Worm (Caenorhabditis elegans) whole organism, midembryonic: Measurements from ENCODE around the gene ttr-15.

Experiments
- T22C8.4 ChIP-seq: fragments of 200-800 bp; sonication (Bioruptor generic); IDR thresholded peaks from 2 replicates; pipeline ENCODE4 v1.3.6; 2022; ENCODE audit warnings: missing genetic modification characterization, missing compliant biosample characterization
- cog-1 ChIP-seq: sonication (generic microtip); optimal IDR thresholded peaks from 2 replicates; lab custom pipeline; 2016; ENCODE audit warnings: missing genetic modification characterization, missing compliant biosample characterization
- flt-1 ChIP-seq: fragments of 200-800 bp; sonication (Bioruptor generic); IDR thresholded peaks from 2 replicates; pipeline ENCODE4 v1.3.6; 2022; ENCODE audit warnings: missing genetic modification characterization, missing compliant biosample characterization
- klf-2 ChIP-seq: fragments of 200-800 bp; sonication (Bioruptor generic); conservative IDR thresholded peaks from 2 replicates; pipeline ENCODE4 v1.3.6; 2022; ENCODE audit warnings: missing genetic modification reagents, missing genetic modification characterization, missing compliant biosample characterization
- ref-1 ChIP-seq: fragments of 200-800 bp; sonication (Bioruptor generic); conservative IDR thresholded peaks from 2 replicates; pipeline ENCODE4 v1.3.6; 2022; ENCODE audit warnings: missing genetic modification reagents, missing genetic modification characterization, missing compliant biosample characterization
- tab-1 ChIP-seq: fragments of 200-800 bp; sonication (Bioruptor generic); IDR thresholded peaks from 2 replicates; pipeline ENCODE4 v1.3.6; 2022; ENCODE audit warnings: missing genetic modification characterization, missing compliant biosample characterization
- ztf-29 ChIP-seq: fragments of 200-800 bp; sonication (Bioruptor generic); IDR thresholded peaks from 2 replicates; pipeline ENCODE4 v1.3.6; 2022; ENCODE audit warnings: missing genetic modification reagents, missing genetic modification characterization, missing compliant biosample characterization

DNA sequence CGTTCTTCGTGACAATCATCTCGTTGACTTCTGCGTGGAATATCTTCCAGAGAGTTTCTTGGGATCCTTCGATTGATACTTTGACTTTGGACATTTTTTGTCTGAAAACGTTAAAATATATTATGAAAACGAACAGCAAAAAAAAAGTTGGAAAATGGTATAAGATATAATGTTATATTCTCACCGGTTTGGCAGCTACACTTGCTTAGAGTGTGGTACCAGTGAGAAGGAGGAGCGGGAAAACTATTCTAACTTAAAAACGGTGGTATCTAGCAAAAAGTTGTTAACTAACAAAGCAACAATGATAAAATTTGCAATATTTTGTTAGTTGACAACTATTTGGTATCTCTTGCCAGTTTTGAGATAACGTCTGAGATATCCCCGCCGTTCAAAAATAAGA is 4.1 kb downstream of the ttr-15 start, which contains the start of gene tbx-9:
- TF ChIP-seq cog-1 (tag; lab: Kevin White, UChicago) (no peak), ztf-29 (GFP tag; lab: Robert Waterston, UW) (no peak), T22C8.4 (GFP tag; lab: Robert Waterston, UW) (no peak), flt-1 (GFP tag; lab: Robert Waterston, UW) (no peak), klf-2 (no peak), ref-1 (GFP tag; lab: Robert Waterston, UW) (no peak), tab-1 (GFP tag; lab: Robert Waterston, UW) (no peak)
